Worm (Caenorhabditis elegans) whole organism, late embryonic: ENCODE data around the gene Y69A2AR.16.

Experiments used
- ama-1 ChIP-seq: fragments of 150-350 bp; optimal IDR thresholded peaks from 2 replicates; lab custom pipeline; 2014
- ceh-30 ChIP-seq: fragments of 150-350 bp; optimal IDR thresholded peaks from 2 replicates; lab custom pipeline; 2014; ENCODE audit warnings: missing biosample characterization, missing genetic modification characterization
- ceh-48 ChIP-seq: sonication (generic microtip); optimal IDR thresholded peaks from 2 replicates; lab custom pipeline; 2016; ENCODE audit warnings: missing genetic modification characterization, inconsistent platforms, missing compliant biosample characterization
- ceh-9 ChIP-seq: sonication (generic microtip); optimal IDR thresholded peaks from 2 replicates; lab custom pipeline; 2016; ENCODE audit warnings: mild to moderate bottlenecking, missing genetic modification characterization, inconsistent platforms, missing compliant biosample characterization
- ets-4 ChIP-seq: sonication (generic microtip); optimal IDR thresholded peaks from 2 replicates; lab custom pipeline; 2016; ENCODE audit warnings: missing genetic modification characterization, missing compliant biosample characterization
- eyg-1 ChIP-seq: sonication (generic microtip); optimal IDR thresholded peaks from 2 replicates; lab custom pipeline; 2016; ENCODE audit warnings: missing genotype, missing genetic modification characterization, missing compliant biosample characterization
- gmeb-2 ChIP-seq: sonication (generic microtip); optimal IDR thresholded peaks from 2 replicates; lab custom pipeline; 2016; ENCODE audit warnings: missing genetic modification characterization, inconsistent platforms, missing compliant biosample characterization
- mec-3 ChIP-seq: sonication (generic microtip); optimal IDR thresholded peaks from 2 replicates; lab custom pipeline; 2016; ENCODE audit warnings: borderline replicate concordance, missing genetic modification characterization, missing compliant biosample characterization
- nfya-1 ChIP-seq: sonication (generic microtip); optimal IDR thresholded peaks from 2 replicates; lab custom pipeline; 2017; ENCODE audit warnings: missing genetic modification characterization, mild to moderate bottlenecking, missing compliant biosample characterization, antibody characterized with exemption, moderate library complexity
- npax-4 ChIP-seq: sonication (generic microtip); optimal IDR thresholded peaks from 2 replicates; lab custom pipeline; 2016; ENCODE audit warnings: missing genetic modification characterization, missing compliant biosample characterization
- pat-9 ChIP-seq: fragments of 200-800 bp; sonication (Bioruptor generic); optimal IDR thresholded peaks from 2 replicates; lab custom pipeline; 2018; ENCODE audit warnings: mild to moderate bottlenecking, missing genetic modification characterization, moderate library complexity, missing compliant biosample characterization
- pqm-1 ChIP-seq: sonication (generic microtip); optimal IDR thresholded peaks from 2 replicates; lab custom pipeline; 2016; ENCODE audit warnings: missing genetic modification characterization, missing compliant biosample characterization
- rnt-1 ChIP-seq: sonication (generic microtip); optimal IDR thresholded peaks from 2 replicates; lab custom pipeline; 2016; ENCODE audit warnings: missing genetic modification characterization, missing compliant biosample characterization
- zip-5 ChIP-seq: sonication (generic microtip); optimal IDR thresholded peaks from 2 replicates; lab custom pipeline; 2016; ENCODE audit warnings: missing genetic modification characterization, missing compliant biosample characterization

- no peak for TF ChIP-seq gmeb-2
- TF ChIP-seq ama-1 = no peak
- no peak for TF ChIP-seq ets-4 (tag; lab: Kevin White, UChicago)
- TF ChIP-seq ceh-30 (tag; lab: Kevin White, UChicago) = no peak
- no peak for TF ChIP-seq eyg-1 (tag; lab: Kevin White, UChicago)
- no peak for TF ChIP-seq mec-3
- TF ChIP-seq npax-4 (tag; lab: Kevin White, UChicago) = no peak
- TF ChIP-seq pqm-1 (tag; lab: Kevin White, UChicago) = no peak
- TF ChIP-seq rnt-1 (tag; lab: Kevin White, UChicago) = no peak
- no peak for TF ChIP-seq pat-9
- TF ChIP-seq ceh-9 (tag; lab: Kevin White, UChicago) = no peak
- TF ChIP-seq zip-5 (tag; lab: Kevin White, UChicago) = no peak
- TF ChIP-seq ceh-48 (tag; lab: Kevin White, UChicago) = no peak
- peak; percentile 78 for TF ChIP-seq nfya-1 (tag; lab: Kevin White, UChicago)
Measured at ce11 chrIV:2495118-2495785, 2.4 kb upstream of the Y69A2AR.16 start, which contains the start of the genes ccdc-12 and Y69A2AR.18.
